Fruit fly (Drosophila melanogaster): ENCODE data around the gene Ugt35A1.

Ugt35A1 gene

dm6 chr3R:11172460-11173168 lies at the start of gene Ugt35A1:
Gene Ugt35A1, minus strand, starts transcription at chr3R:11172664.
- TF ChIP-seq Mio (GFP tag; optimal IDR thresholded peaks at IDR 0.05): no peak
- peak; percentile 16 for TF ChIP-seq Dif (GFP tag; optimal IDR thresholded peaks at IDR 0.05; ENCODE audit: partially characterized antibody)
- TF ChIP-seq Vsx2 (GFP tag; optimal IDR thresholded peaks at IDR 0.05; ENCODE audit: partially characterized antibody): peak; percentile 94
- TF ChIP-seq dl (GFP tag; optimal IDR thresholded peaks at IDR 0.05; ENCODE audit: insufficient read depth in 1 of 2, partially characterized antibody in 2 of 2): peak in 1 of 2 experiments; percentile 28
- TF ChIP-seq brk (GFP tag; optimal IDR thresholded peaks at IDR 0.05): peak; percentile 17

- no peak for TF ChIP-seq Dfd (GFP tag; optimal IDR thresholded peaks at IDR 0.05)
- no peak for TF ChIP-seq jim (GFP tag; optimal IDR thresholded peaks at IDR 0.05)
- TF ChIP-seq Mio (GFP tag; optimal IDR thresholded peaks at IDR 0.05): no peak
- TF ChIP-seq Hnf4 (GFP tag; optimal IDR thresholded peaks at IDR 0.05): peak; percentile 87
- peak; percentile 88 for TF ChIP-seq Sp1 (GFP tag; optimal IDR thresholded peaks at IDR 0.05)
- TF ChIP-seq h (GFP tag; optimal IDR thresholded peaks at IDR 0.05): peak; percentile 84
- TF ChIP-seq Hr83 (GFP tag; optimal IDR thresholded peaks at IDR 0.05; ENCODE audit: poor library complexity, severe bottlenecking): peak; percentile 90
- peak; percentile 12 for TF ChIP-seq ey (GFP tag; optimal IDR thresholded peaks at IDR 0.05)
- TF ChIP-seq woc (GFP tag; optimal IDR thresholded peaks at IDR 0.05): peak; percentile 37
- no peak for TF ChIP-seq Rel (GFP tag; optimal IDR thresholded peaks at IDR 0.05)
- TF ChIP-seq Rel (tag; optimal IDR thresholded peaks at IDR 0.05): peak; percentile 74
- peak; percentile 16 for TF ChIP-seq CG32264 (GFP tag; optimal IDR thresholded peaks at IDR 0.05)
- no peak for TF ChIP-seq CrebA (GFP tag; optimal IDR thresholded peaks at IDR 0.05; ENCODE audit: borderline replicate concordance)
- peak; percentile 66 for TF ChIP-seq br (GFP tag; optimal IDR thresholded peaks at IDR 0.05)
- TF ChIP-seq usp (GFP tag; optimal IDR thresholded peaks at IDR 0.05): no peak
- TF ChIP-seq dmrt93B (GFP tag; optimal IDR thresholded peaks at IDR 0.05): peak; percentile 35
- peak; percentile 63 for TF ChIP-seq sv (GFP tag; optimal IDR thresholded peaks at IDR 0.05)
- peak; percentile 69 for TF ChIP-seq OdsH (GFP tag; optimal IDR thresholded peaks at IDR 0.05)
- TF ChIP-seq CG9705 (GFP tag; optimal IDR thresholded peaks at IDR 0.05): peak; percentile 54
- TF ChIP-seq Abd-B (GFP tag; optimal IDR thresholded peaks at IDR 0.05): no peak
- peak; percentile 87 for TF ChIP-seq rgr (GFP tag; optimal IDR thresholded peaks at IDR 0.05)
- no peak for TF ChIP-seq dl (GFP tag; optimal IDR thresholded peaks at IDR 0.05; ENCODE audit: insufficient read depth in 1 of 2, partially characterized antibody in 2 of 2)
- TF ChIP-seq psq (GFP tag; optimal IDR thresholded peaks at IDR 0.05): peak; percentile 46
- peak; percentile 67 for TF ChIP-seq HLH106 (tag; optimal IDR thresholded peaks at IDR 0.05)
- TF ChIP-seq brk (GFP tag; optimal IDR thresholded peaks at IDR 0.05): no peak
- peak; percentile 75 for TF ChIP-seq fru (GFP tag; optimal IDR thresholded peaks at IDR 0.05)
- TF ChIP-seq Hr78 (GFP tag; optimal IDR thresholded peaks at IDR 0.05): no peak
- no peak for TF ChIP-seq Vsx2 (GFP tag; optimal IDR thresholded peaks at IDR 0.05; ENCODE audit: partially characterized antibody)
- TF ChIP-seq foxo (GFP tag; optimal IDR thresholded peaks at IDR 0.05): peak in 1 of 2 experiments; percentile 61
- TF ChIP-seq tai (GFP tag; optimal IDR thresholded peaks at IDR 0.05): no peak
- TF ChIP-seq sage (GFP tag; optimal IDR thresholded peaks at IDR 0.05): no peak
- TF ChIP-seq lola (GFP tag; optimal IDR thresholded peaks at IDR 0.05): no peak
- peak; percentile 43 for TF ChIP-seq Myc (optimal IDR thresholded peaks at IDR 0.05)
- peak; percentile 60 for TF ChIP-seq Dif (GFP tag; optimal IDR thresholded peaks at IDR 0.05; ENCODE audit: partially characterized antibody)
- TF ChIP-seq N (GFP tag; optimal IDR thresholded peaks at IDR 0.05): no peak
- no peak for TF ChIP-seq GATAd (GFP tag; optimal IDR thresholded peaks at IDR 0.05)
- peak; percentile 71 for TF ChIP-seq Jra (GFP tag; optimal IDR thresholded peaks at IDR 0.05)
- TF ChIP-seq pan (optimal IDR thresholded peaks at IDR 0.05): no peak
- peak; percentile 45 for TF ChIP-seq dsf (GFP tag; optimal IDR thresholded peaks at IDR 0.05; ENCODE audit: borderline replicate concordance)
Observed at dm6 chr3R:11221437-11222230, 49.2 kb upstream of the Ugt35A1 start, which contains the start of the genes CG6693 and RpL3. Gene CG6693, minus strand, starts transcription at chr3R:11221639. Gene RpL3, plus strand, starts transcription at chr3R:11221894.
